Worm (Caenorhabditis elegans): Measurements from ENCODE around the gene nspc-13.

DNA sequence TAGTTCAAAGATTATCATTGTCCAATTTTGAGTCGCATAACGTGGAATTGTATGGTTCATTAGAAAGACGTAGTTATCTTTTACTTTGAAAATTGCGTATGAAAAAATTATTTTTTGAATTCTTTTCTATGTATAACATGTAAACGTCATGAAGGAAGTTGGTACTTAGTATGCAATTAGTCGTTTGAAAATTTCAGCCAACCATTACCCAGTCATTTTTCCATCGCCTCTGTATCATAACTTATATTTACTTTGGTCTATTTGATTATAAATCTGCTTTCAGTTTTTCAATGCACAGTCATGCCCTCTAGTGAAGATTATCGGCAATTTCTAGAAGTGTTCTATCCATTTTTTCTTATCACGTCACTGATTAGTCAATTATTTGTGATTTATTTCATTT is 30.8 kb upstream of the nspc-13 start, which contains the start of gene srd-41:
- TF ChIP-seq sox-4 (tag; optimal IDR thresholded peaks at IDR 0.05), result no peak
- no peak for TF ChIP-seq rnt-1 (tag; optimal IDR thresholded peaks at IDR 0.05)
- no peak for TF ChIP-seq nhr-77 (tag; optimal IDR thresholded peaks at IDR 0.05)
- no peak for TF ChIP-seq ztf-11 (tag; optimal IDR thresholded peaks at IDR 0.05)
- no peak for TF ChIP-seq unc-62 (GFP tag; optimal IDR thresholded peaks at IDR 0.05)
- no peak for TF ChIP-seq nhr-76 (tag; optimal IDR thresholded peaks at IDR 0.05)
